Worm (Caenorhabditis elegans): Measurements from ENCODE around the gene ugt-18.

- TF ChIP-seq Y56A3A.18 (GFP tag; IDR thresholded peaks at IDR 0.05) (no peak), tlf-1 (GFP tag; optimal IDR thresholded peaks at IDR 0.05) (no peak), B0261.1 (tag; optimal IDR thresholded peaks at IDR 0.05) (no peak), attf-6 (GFP tag; IDR thresholded peaks at IDR 0.05) (no peak), pha-4 (tag; optimal IDR thresholded peaks at IDR 0.05) (no peak), snpc-4 (GFP tag; optimal IDR thresholded peaks at IDR 0.05) (no peak), snpc-4 (tag; optimal IDR thresholded peaks at IDR 0.05) (no peak), unc-62 (GFP tag; optimal IDR thresholded peaks at IDR 0.05) (no peak), F23B12.7 (tag; optimal IDR thresholded peaks at IDR 0.05; ENCODE audit: insufficient read depth) (no peak), snpc-3.4 (tag; optimal IDR thresholded peaks at IDR 0.05) (no peak), snpc-1.1 (tag; optimal IDR thresholded peaks at IDR 0.05; ENCODE audit: insufficient read depth) (no peak), dpl-1 (GFP tag; optimal IDR thresholded peaks at IDR 0.05) (no peak), aptf-2 (GFP tag; conservative IDR thresholded peaks at IDR 0.05) (no peak), ama-1 (optimal IDR thresholded peaks at IDR 0.05) (no peak), ama-1 (GFP tag; optimal IDR thresholded peaks at IDR 0.05) (no peak)
Observed at ce11 chrV:12786340-12786739, 33.7 kb upstream of the ugt-18 start.
